Worm (Caenorhabditis elegans) whole organism, L3 larva: ENCODE measurements around the gene C02E7.10.

Experiments
- R02D3.7 ChIP-seq: fragments of 150-350 bp; optimal IDR thresholded peaks from 2 replicates; lab custom pipeline; 2014; ENCODE audit warnings: missing biosample characterization, missing genetic modification characterization
- ZK546.5 ChIP-seq: sonication (generic microtip); optimal IDR thresholded peaks from 2 replicates; lab custom pipeline; 2017; ENCODE audit warnings: missing biosample characterization, missing genetic modification characterization
- ceh-28 ChIP-seq: fragments of 150-350 bp; optimal IDR thresholded peaks from 2 replicates; lab custom pipeline; 2014; ENCODE audit warnings: missing biosample characterization, missing genetic modification reagents, missing genetic modification characterization
- ceh-82 ChIP-seq: fragments of 150-350 bp; optimal IDR thresholded peaks from 2 replicates; lab custom pipeline; 2014; ENCODE audit warnings: missing biosample characterization, missing genetic modification characterization
- elt-2 ChIP-seq: sonication (generic microtip); optimal IDR thresholded peaks from 2 replicates; lab custom pipeline; 2016; ENCODE audit warnings: missing genetic modification reagents, mild to moderate bottlenecking, missing genetic modification characterization, missing compliant biosample characterization
- elt-3 ChIP-seq, 3 experiments: fragments of 150-350 bp in 1 of 3; sonication (generic microtip) in 2 of 3; optimal IDR thresholded peaks; 2 replicates in 2 of 3; 4 replicates in 1 of 3; lab custom pipeline; 2014 to 2017; ENCODE audit warnings: missing biosample characterization in 3 of 3, missing genetic modification characterization in 3 of 3
- fkh-10 ChIP-seq: sonication (generic microtip); optimal IDR thresholded peaks from 2 replicates; lab custom pipeline; 2017; ENCODE audit warnings: missing biosample characterization, missing genetic modification reagents, missing genetic modification characterization
- fkh-2 ChIP-seq: fragments of 150-350 bp; optimal IDR thresholded peaks from 2 replicates; lab custom pipeline; 2014; ENCODE audit warnings: missing biosample characterization, missing genetic modification reagents, missing genetic modification characterization
- lin-15B ChIP-seq: fragments of 150-350 bp; optimal IDR thresholded peaks from 2 replicates; lab custom pipeline; 2014; ENCODE audit warnings: missing biosample characterization, missing genetic modification characterization
- pha-4 ChIP-seq: fragments of 150-350 bp; optimal IDR thresholded peaks from 2 replicates; lab custom pipeline; 2014; ENCODE audit warnings: missing biosample characterization, missing genetic modification reagents, missing genetic modification characterization
- snpc-4 ChIP-seq: fragments of 150-350 bp; optimal IDR thresholded peaks from 2 replicates; lab custom pipeline; 2014; ENCODE audit warnings: missing biosample characterization, missing genetic modification characterization
- unc-39 ChIP-seq: sonication (generic microtip); optimal IDR thresholded peaks from 4 replicates; lab custom pipeline; 2017; ENCODE audit warnings: missing biosample characterization, missing genetic modification characterization
- ztf-4 ChIP-seq: fragments of 150-350 bp; optimal IDR thresholded peaks from 2 replicates; lab custom pipeline; 2014; ENCODE audit warnings: missing biosample characterization, missing genetic modification characterization

DNA sequence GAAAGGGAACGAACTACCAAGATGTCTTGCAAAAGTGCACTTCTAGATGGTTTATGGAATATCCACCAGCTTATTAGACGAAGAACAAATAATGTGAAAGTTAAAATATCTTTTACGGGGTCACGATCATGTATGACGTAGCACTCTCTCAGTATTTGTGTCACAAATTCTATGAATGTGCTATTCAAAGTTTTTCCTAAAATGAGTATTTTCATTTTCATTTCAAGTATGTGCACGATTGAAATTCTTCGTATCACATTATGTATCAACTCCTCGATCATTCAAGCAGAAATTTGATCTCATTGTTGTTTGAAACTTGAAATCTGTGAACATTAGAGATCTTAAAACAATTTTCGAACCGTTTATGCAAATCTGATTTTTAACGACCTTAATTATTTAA, 44.7 kb upstream of the C02E7.10 start:
- TF ChIP-seq fkh-10 (GFP tag; lab: Kevin White, UChicago) (no peak), ztf-4 (tag; lab: Kevin White, UChicago) (no peak), snpc-4 (tag; lab: Kevin White, UChicago) (no peak), ceh-28 (no peak), R02D3.7 (tag; lab: Kevin White, UChicago) (no peak), lin-15B (tag; lab: Kevin White, UChicago) (no peak), fkh-2 (tag; lab: Kevin White, UChicago) (no peak), elt-2 (tag; lab: Kevin White, UChicago) (no peak), pha-4 (tag; lab: Kevin White, UChicago) (no peak), ZK546.5 (no peak), unc-39 (tag; lab: Kevin White, UChicago) (no peak), elt-3 (tag; optimal IDR thresholded peaks at IDR 0.05; lab: Kevin White, UChicago) (no peak), ceh-82 (tag; lab: Kevin White, UChicago) (no peak)
